Fruit fly (Drosophila melanogaster): ENCODE results near the gene CG7218.

CG7218 gene

DNA sequence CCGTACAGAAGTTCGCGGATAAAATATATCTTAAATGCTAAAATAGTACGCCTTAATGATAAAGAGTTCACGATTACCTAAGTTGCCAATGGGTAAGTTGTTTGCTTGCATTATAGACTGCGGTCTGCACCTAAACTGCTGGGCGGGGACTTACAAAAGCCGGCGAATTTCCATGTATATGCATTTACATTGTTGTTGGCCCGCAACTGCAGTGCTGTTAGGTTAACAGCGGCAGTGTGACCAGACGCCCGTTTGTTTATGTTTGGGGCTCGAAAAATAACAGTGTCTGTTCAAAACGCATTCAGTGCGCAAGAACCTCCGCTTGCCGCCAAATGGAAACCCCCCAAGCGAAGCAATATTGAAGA lies 35.7 kb upstream of the CG7218 start (continued):
- no peak for TF ChIP-seq trh (GFP tag; optimal IDR thresholded peaks at IDR 0.05)
- TF ChIP-seq CG4424 (GFP tag; optimal IDR thresholded peaks at IDR 0.05), result no peak
- TF ChIP-seq maf-S (GFP tag; optimal IDR thresholded peaks at IDR 0.05), result no peak
- TF ChIP-seq Ptx1 (GFP tag; IDR thresholded peaks at IDR 0.05), result no peak
- no peak for TF ChIP-seq Spps (tag; optimal IDR thresholded peaks at IDR 0.05)
- no peak for TF ChIP-seq CG12236 (GFP tag; optimal IDR thresholded peaks at IDR 0.05)
- TF ChIP-seq nerfin-2 (GFP tag; IDR thresholded peaks at IDR 0.05; ENCODE audit: partially characterized antibody), result no peak
- TF ChIP-seq z (GFP tag; IDR thresholded peaks at IDR 0.05), result no peak
- no peak for TF ChIP-seq al (GFP tag; IDR thresholded peaks at IDR 0.05)
- no peak for TF ChIP-seq sob (GFP tag; IDR thresholded peaks at IDR 0.05)
- no peak for TF ChIP-seq Oli (tag; optimal IDR thresholded peaks at IDR 0.05)
- no peak for TF ChIP-seq CG15696 (tag; optimal IDR thresholded peaks at IDR 0.05)
- TF ChIP-seq chif (GFP tag; optimal IDR thresholded peaks at IDR 0.05), result no peak
- no peak for TF ChIP-seq CG10209 (GFP tag; optimal IDR thresholded peaks at IDR 0.05)
- TF ChIP-seq HLHmδ (GFP tag; optimal IDR thresholded peaks at IDR 0.05), result no peak
- TF ChIP-seq ttk (GFP tag; IDR thresholded peaks at IDR 0.05), result no peak
- TF ChIP-seq CG15479 (GFP tag; optimal IDR thresholded peaks at IDR 0.05), result no peak
- TF ChIP-seq gsb (GFP tag; IDR thresholded peaks at IDR 0.05), result no peak
- no peak for TF ChIP-seq tio (GFP tag; optimal IDR thresholded peaks at IDR 0.05)
- TF ChIP-seq CG6683 (GFP tag; optimal IDR thresholded peaks at IDR 0.05), result no peak
- no peak for TF ChIP-seq CG17829 (tag; optimal IDR thresholded peaks at IDR 0.05)
- TF ChIP-seq Bteb2 (GFP tag; optimal IDR thresholded peaks at IDR 0.05), result no peak
- TF ChIP-seq CG17186 (GFP tag; optimal IDR thresholded peaks at IDR 0.05), result peak; percentile 37
- TF ChIP-seq Dp (GFP tag; optimal IDR thresholded peaks at IDR 0.05), result peak; percentile 60
- peak; percentile 57 for TF ChIP-seq gfzf (GFP tag; optimal IDR thresholded peaks at IDR 0.05)
- no peak for TF ChIP-seq Kr (GFP tag; optimal IDR thresholded peaks at IDR 0.05)
- no peak for TF ChIP-seq caup (GFP tag; optimal IDR thresholded peaks at IDR 0.05; ENCODE audit: severe bottlenecking)

DNA sequence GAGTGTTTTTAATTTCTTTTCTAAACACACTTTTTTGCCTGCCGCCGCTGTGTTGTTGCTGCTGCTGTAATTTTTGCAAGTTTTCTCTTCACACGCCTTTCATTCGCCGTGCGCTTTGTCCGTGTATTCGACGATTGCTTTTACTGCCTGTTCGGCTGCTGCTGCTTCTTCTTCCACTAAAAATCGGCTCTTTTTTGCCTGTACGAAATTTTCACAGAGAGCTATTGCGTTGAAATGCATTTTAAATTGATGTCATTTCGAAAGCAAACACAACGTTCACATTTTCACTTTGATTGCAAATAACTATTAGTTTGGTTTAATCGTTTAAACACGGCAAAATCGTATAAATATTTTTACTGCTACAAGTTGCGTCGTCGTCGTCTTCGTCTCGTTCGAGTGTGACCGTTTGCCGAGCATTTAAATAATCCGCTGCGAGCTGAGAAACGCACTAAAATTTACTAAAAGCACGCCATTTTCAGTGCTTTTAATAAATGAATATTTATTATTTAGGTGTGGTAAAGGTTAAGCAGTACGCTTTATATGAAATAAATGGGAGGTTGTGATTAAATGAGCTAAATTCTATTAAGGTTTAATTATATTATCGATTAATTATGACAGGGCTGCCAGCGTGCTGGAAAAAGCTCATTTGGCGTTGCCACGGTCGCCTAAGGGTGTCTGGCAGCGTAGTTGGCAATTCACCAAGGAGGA lies 35.1 kb upstream of the CG7218 start, which contains the start of the genes Ssdp and CG7985:
Gene Ssdp, minus strand, starts transcription at position 419 of the 708 bp plus-strand sequence.
Gene CG7985, plus strand, starts transcription at position 681 of the 708 bp plus-strand sequence.
- no peak for TF ChIP-seq dmrt99B (tag; optimal IDR thresholded peaks at IDR 0.05)
- TF ChIP-seq vvl (GFP tag; IDR thresholded peaks at IDR 0.05), result no peak
- TF ChIP-seq CG17328 (GFP tag; IDR thresholded peaks at IDR 0.05), result no peak
- no peak for TF ChIP-seq E2f2 (GFP tag; IDR thresholded peaks at IDR 0.05)
- no peak for TF ChIP-seq Ptx1 (GFP tag; IDR thresholded peaks at IDR 0.05)
- TF ChIP-seq ash1 (GFP tag; optimal IDR thresholded peaks at IDR 0.05), result no peak
- no peak for TF ChIP-seq CG10543 (GFP tag; optimal IDR thresholded peaks at IDR 0.05)
- TF ChIP-seq Hr78 (GFP tag; optimal IDR thresholded peaks at IDR 0.05), result no peak
- no peak for TF ChIP-seq CG18764 (GFP tag; optimal IDR thresholded peaks at IDR 0.05)
- TF ChIP-seq CG13287 (GFP tag; IDR thresholded peaks at IDR 0.05; ENCODE audit: partially characterized antibody), result no peak
- TF ChIP-seq Hsf (GFP tag; optimal IDR thresholded peaks at IDR 0.05), result peak; percentile 11
- no peak for TF ChIP-seq br (optimal IDR thresholded peaks at IDR 0.05)
- TF ChIP-seq Gug (GFP tag; IDR thresholded peaks at IDR 0.05), result no peak
- TF ChIP-seq dysf (GFP tag; IDR thresholded peaks at IDR 0.05), result no peak
- TF ChIP-seq hkb (optimal IDR thresholded peaks at IDR 0.05), result peak; percentile 69
- TF ChIP-seq hkb (GFP tag; IDR thresholded peaks at IDR 0.05), result no peak
- TF ChIP-seq Sin3A (optimal IDR thresholded peaks at IDR 0.05), result peak; percentile 91
- no peak for TF ChIP-seq ftz-f1 (GFP tag; optimal IDR thresholded peaks at IDR 0.05)
- TF ChIP-seq cwo (GFP tag; optimal IDR thresholded peaks at IDR 0.05), result no peak
- peak; percentile 26 for TF ChIP-seq CG2712 (tag; optimal IDR thresholded peaks at IDR 0.05)
- TF ChIP-seq Antp (GFP tag; optimal IDR thresholded peaks at IDR 0.05), result no peak
- no peak for TF ChIP-seq CG17359 (tag; optimal IDR thresholded peaks at IDR 0.05)
- no peak for TF ChIP-seq repo (GFP tag; optimal IDR thresholded peaks at IDR 0.05)
- no peak for TF ChIP-seq CG4282 (GFP tag; optimal IDR thresholded peaks at IDR 0.05)
- TF ChIP-seq CG8089 (GFP tag; optimal IDR thresholded peaks at IDR 0.05), result no peak
- TF ChIP-seq lbe (GFP tag; optimal IDR thresholded peaks at IDR 0.05), result no peak

All from whole organism, embryonic.